Worm (Caenorhabditis elegans) whole organism, mixed stage, embryonic: Measurements from ENCODE around the gene ZC266.1.

ENCODE experiments used
- ces-1 ChIP-seq: fragments of 150-350 bp; optimal IDR thresholded peaks from 2 replicates; lab custom pipeline; 2014; ENCODE audit warnings: missing biosample characterization, missing genetic modification reagents, missing genetic modification characterization
- elt-3 ChIP-seq: fragments of 150-350 bp; optimal IDR thresholded peaks from 2 replicates; lab custom pipeline; 2014; ENCODE audit warnings: missing biosample characterization, missing genetic modification characterization
- lsy-2 ChIP-seq: fragments of 150-350 bp; optimal IDR thresholded peaks from 2 replicates; lab custom pipeline; 2014; ENCODE audit warnings: missing biosample characterization, missing genetic modification characterization
- mls-2 ChIP-seq: sonication (generic microtip); optimal IDR thresholded peaks from 2 replicates; lab custom pipeline; 2016; ENCODE audit warnings: mild to moderate bottlenecking, missing genetic modification characterization, moderate library complexity, missing compliant biosample characterization
- nhr-12 ChIP-seq: fragments of 150-350 bp; optimal IDR thresholded peaks from 2 replicates; lab custom pipeline; 2014; ENCODE audit warnings: missing biosample characterization, missing genetic modification characterization
- nhr-237 ChIP-seq: fragments of 150-350 bp; optimal IDR thresholded peaks from 2 replicates; lab custom pipeline; 2014; ENCODE audit warnings: missing biosample characterization, missing genetic modification characterization
- nhr-76 ChIP-seq: sonication (generic microtip); optimal IDR thresholded peaks from 2 replicates; lab custom pipeline; 2017; ENCODE audit warnings: missing biosample characterization, missing genetic modification characterization
- pha-4 ChIP-seq: fragments of 150-350 bp; optimal IDR thresholded peaks from 2 replicates; lab custom pipeline; 2018; ENCODE audit warnings: missing biosample characterization, missing genetic modification reagents, missing genetic modification characterization
- sem-2 ChIP-seq: fragments of 200-800 bp; sonication (Bioruptor generic); optimal IDR thresholded peaks from 2 replicates; lab custom pipeline; 2018; ENCODE audit warnings: mild to moderate bottlenecking, missing genetic modification characterization, missing compliant biosample characterization
- unc-120 ChIP-seq: sonication (generic microtip); optimal IDR thresholded peaks from 2 replicates; lab custom pipeline; 2017; ENCODE audit warnings: missing genetic modification characterization, missing compliant biosample characterization; ENCODE audit not compliant: poor library complexity, severe bottlenecking
- unc-39 ChIP-seq: fragments of 150-350 bp; optimal IDR thresholded peaks from 2 replicates; lab custom pipeline; 2014; ENCODE audit warnings: missing biosample characterization, missing genetic modification characterization
- unc-62 ChIP-seq: fragments of 150-350 bp; optimal IDR thresholded peaks from 2 replicates; lab custom pipeline; 2014; ENCODE audit warnings: missing biosample characterization, missing genetic modification reagents, missing genetic modification characterization

DNA sequence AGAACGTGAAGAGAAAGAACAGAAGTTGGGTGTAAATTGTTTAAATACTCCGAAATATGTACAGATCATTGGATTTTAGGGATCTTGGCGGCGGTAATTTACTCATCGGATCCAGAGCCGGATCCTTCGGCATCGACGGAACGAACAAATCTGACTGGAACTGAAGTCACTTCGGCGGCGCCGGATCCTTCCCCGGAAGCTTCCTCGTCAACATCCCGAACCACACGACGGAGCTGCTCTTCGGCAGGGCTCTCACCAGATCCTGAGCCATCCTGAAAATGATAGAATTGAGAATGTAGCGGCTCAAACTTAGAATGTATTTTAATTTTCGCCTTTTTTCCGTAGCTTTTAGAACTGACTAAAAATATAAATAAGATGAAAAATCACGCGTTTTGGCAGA lies 8.4 kb downstream of the ZC266.1 start:
- no peak for TF ChIP-seq pha-4 (tag; lab: Kevin White, UChicago)
- TF ChIP-seq nhr-12 (tag; lab: Kevin White, UChicago): no peak
- TF ChIP-seq nhr-237: no peak
- no peak for TF ChIP-seq unc-120
- TF ChIP-seq mls-2: no peak
- no peak for TF ChIP-seq unc-39 (tag; lab: Kevin White, UChicago)
- no peak for TF ChIP-seq lsy-2 (tag; lab: Kevin White, UChicago)
- TF ChIP-seq elt-3 (tag; lab: Kevin White, UChicago): no peak
- no peak for TF ChIP-seq sem-2 (GFP tag; lab: Kevin White, UChicago)
- no peak for TF ChIP-seq nhr-76
- no peak for TF ChIP-seq unc-62 (GFP tag; lab: Kevin White, UChicago)
- TF ChIP-seq ces-1 (GFP tag; lab: Kevin White, UChicago): no peak
